Fruit fly (Drosophila melanogaster) whole organism, embryonic: ENCODE results near the gene CG7582.
A peak's percentile ranks its signal among the peaks of the same experiment; 100 is the strongest.

Experiments
- ATbp ChIP-seq: fragments of 200-800 bp; sonication (Bioruptor generic); optimal IDR thresholded peaks from 2 replicates; lab custom pipeline; 2017; ENCODE audit warnings: missing biosample characterization, mild to moderate bottlenecking, missing genetic modification characterization, missing genetic modification reagents
- CG1024 ChIP-seq: fragments of 200-800 bp; sonication (Bioruptor generic); IDR thresholded peaks from 2 replicates; pipeline ENCODE4 v1.3.6; 2022; ENCODE audit warnings: missing biosample characterization, missing genetic modification characterization
- CG10267 ChIP-seq: fragments of 200-800 bp; sonication (Bioruptor generic); optimal IDR thresholded peaks from 2 replicates; lab custom pipeline; 2018; ENCODE audit warnings: missing biosample characterization, mild to moderate bottlenecking, missing genetic modification characterization, moderate library complexity
- CG10366 ChIP-seq: fragments of 200-800 bp; sonication (Bioruptor generic); IDR thresholded peaks from 2 replicates; pipeline ENCODE4 v1.3.6; 2022; ENCODE audit warnings: missing biosample characterization, missing genetic modification characterization
- CG12391 ChIP-seq: fragments of 200-800 bp; sonication (Bioruptor generic); optimal IDR thresholded peaks from 3 replicates; lab custom pipeline; 2018; ENCODE audit warnings: missing biosample characterization, mild to moderate bottlenecking, missing genetic modification characterization, moderate library complexity
- CG13424 ChIP-seq: fragments of 200-800 bp; sonication (Bioruptor generic); optimal IDR thresholded peaks from 2 replicates; lab custom pipeline; 2019; ENCODE audit warnings: missing biosample characterization, mild to moderate bottlenecking, missing genetic modification characterization, moderate library complexity
- CG14667 ChIP-seq: fragments of 200-800 bp; sonication (Bioruptor generic); IDR thresholded peaks from 2 replicates; pipeline ENCODE4 v1.3.6; 2022; ENCODE audit warnings: missing biosample characterization, missing genetic modification characterization
- CG17186 ChIP-seq: fragments of 200-800 bp; sonication (Bioruptor generic); optimal IDR thresholded peaks from 3 replicates; lab custom pipeline; 2017; ENCODE audit warnings: missing biosample characterization, missing genetic modification reagents, missing genetic modification characterization
- CG17385 ChIP-seq: fragments of 200-800 bp; sonication (Bioruptor generic); optimal IDR thresholded peaks from 3 replicates; lab custom pipeline; 2018; ENCODE audit warnings: missing biosample characterization, mild to moderate bottlenecking, missing genetic modification characterization
- CG18262 ChIP-seq: fragments of 200-800 bp; optimal IDR thresholded peaks from 3 replicates; lab custom pipeline; 2019; ENCODE audit warnings: missing biosample characterization, mild to moderate bottlenecking, missing genetic modification characterization, moderate library complexity
- CG2712 ChIP-seq: fragments of 200-800 bp; optimal IDR thresholded peaks from 3 replicates; lab custom pipeline; 2019; ENCODE audit warnings: missing biosample characterization, mild to moderate bottlenecking, missing genetic modification characterization, moderate library complexity
- CG3281 ChIP-seq: fragments of 200-800 bp; sonication (Bioruptor generic); optimal IDR thresholded peaks from 3 replicates; lab custom pipeline; 2017; ENCODE audit warnings: missing biosample characterization, mild to moderate bottlenecking, missing genetic modification characterization
- CG7357 ChIP-seq: fragments of 200-800 bp; sonication (Bioruptor generic); IDR thresholded peaks from 3 replicates; pipeline ENCODE4 v1.3.6; 2022; ENCODE audit warnings: missing biosample characterization, missing genetic modification characterization
- CG9609 ChIP-seq: fragments of 200-800 bp; sonication (Bioruptor generic); optimal IDR thresholded peaks from 3 replicates; lab custom pipeline; 2016; ENCODE audit warnings: missing biosample characterization, missing genetic modification characterization
- CG9817 ChIP-seq: fragments of 200-800 bp; sonication (Bioruptor generic); optimal IDR thresholded peaks from 2 replicates; lab custom pipeline; 2018; ENCODE audit warnings: missing biosample characterization, mild to moderate bottlenecking, missing genetic modification characterization, moderate library complexity
- CoRest ChIP-seq: fragments of 200-800 bp; sonication (Bioruptor generic); optimal IDR thresholded peaks from 3 replicates; lab custom pipeline; 2018; ENCODE audit warnings: missing biosample characterization, mild to moderate bottlenecking, missing genetic modification characterization, moderate library complexity
- H15 ChIP-seq: fragments of 200-800 bp; sonication (Bioruptor generic); IDR thresholded peaks from 3 replicates; pipeline ENCODE4 v1.3.6; 2022; ENCODE audit warnings: missing biosample characterization, missing genetic modification characterization
- Mrtf ChIP-seq: fragments of 200-800 bp; sonication (Bioruptor generic); IDR thresholded peaks from 3 replicates; pipeline ENCODE4 v1.3.6; 2022; ENCODE audit warnings: missing biosample characterization, missing genetic modification characterization
- PHDP ChIP-seq: fragments of 200-800 bp; sonication (Bioruptor generic); optimal IDR thresholded peaks from 3 replicates; lab custom pipeline; 2018; ENCODE audit warnings: missing biosample characterization, mild to moderate bottlenecking, missing genetic modification characterization, moderate library complexity
- Pdp1 ChIP-seq, 2 experiments: fragments of 200-800 bp; sonication (Bioruptor generic); optimal IDR thresholded peaks; 3 replicates each; lab custom pipeline; 2016; ENCODE audit warnings: missing biosample characterization in 2 of 2, missing genetic modification characterization in 2 of 2, mild to moderate bottlenecking in 1 of 2, moderate library complexity in 1 of 2
- Ptx1 ChIP-seq: fragments of 200-800 bp; sonication (Bioruptor generic); IDR thresholded peaks from 2 replicates; pipeline ENCODE4 v1.3.6; 2022; ENCODE audit warnings: missing biosample characterization, missing genetic modification characterization
- Rfx ChIP-seq: fragments of 200-800 bp; sonication (Bioruptor generic); IDR thresholded peaks from 2 replicates; pipeline ENCODE4 v1.3.6; 2022; ENCODE audit warnings: missing biosample characterization, missing genetic modification characterization
- Sox102F ChIP-seq: fragments of 200-800 bp; sonication (Bioruptor generic); optimal IDR thresholded peaks from 2 replicates; lab custom pipeline; 2018; ENCODE audit warnings: missing biosample characterization, mild to moderate bottlenecking, missing genetic modification characterization, moderate library complexity
- Xrp1 ChIP-seq: fragments of 200-800 bp; sonication (Bioruptor generic); IDR thresholded peaks from 2 replicates; pipeline ENCODE4 v1.3.6; 2022; ENCODE audit warnings: missing biosample characterization, missing genetic modification characterization
- ap ChIP-seq: fragments of 200-800 bp; sonication (Bioruptor generic); IDR thresholded peaks from 2 replicates; pipeline ENCODE4 v1.3.6; 2022; ENCODE audit warnings: missing biosample characterization, missing genetic modification characterization
- ara ChIP-seq: fragments of 200-800 bp; sonication (Bioruptor generic); IDR thresholded peaks from 2 replicates; pipeline ENCODE4 v1.3.6; 2022; ENCODE audit warnings: missing biosample characterization, missing genetic modification characterization
- bsh ChIP-seq, 2 experiments: fragments of 200-800 bp; sonication (Bioruptor generic); optimal IDR thresholded peaks; 2 replicates each; lab custom pipeline; 2017 to 2018; ENCODE audit warnings: mild to moderate bottlenecking in 2 of 2, missing biosample characterization in 2 of 2, missing genetic modification characterization in 2 of 2, moderate library complexity in 1 of 2
- ci ChIP-seq: fragments of 200-800 bp; sonication (Bioruptor generic); IDR thresholded peaks from 3 replicates; pipeline ENCODE4 v1.3.6; 2022; ENCODE audit warnings: missing biosample characterization, missing genetic modification characterization
- cwo ChIP-seq: fragments of 200-800 bp; sonication (Bioruptor generic); optimal IDR thresholded peaks from 3 replicates; lab custom pipeline; 2017; ENCODE audit warnings: missing biosample characterization, missing genetic modification characterization, mild to moderate bottlenecking, moderate library complexity, missing genetic modification reagents
- dpn ChIP-seq, 2 experiments: fragments of 200-800 bp; sonication (Bioruptor generic); optimal IDR thresholded peaks; 3 replicates each; lab custom pipeline; 2016; ENCODE audit warnings: missing biosample characterization in 2 of 2, missing genetic modification characterization in 2 of 2
- dysf ChIP-seq: fragments of 200-800 bp; sonication (Bioruptor generic); IDR thresholded peaks from 3 replicates; pipeline ENCODE4 v1.3.6; 2022; ENCODE audit warnings: missing biosample characterization, missing genetic modification characterization
- gce ChIP-seq: fragments of 200-800 bp; sonication (Bioruptor generic); IDR thresholded peaks from 3 replicates; pipeline ENCODE4 v1.3.6; 2022; ENCODE audit warnings: missing biosample characterization, missing genetic modification characterization
- gcm ChIP-seq: fragments of 200-800 bp; sonication (Bioruptor generic); optimal IDR thresholded peaks from 2 replicates; lab custom pipeline; 2019; ENCODE audit warnings: missing biosample characterization, mild to moderate bottlenecking, missing genetic modification characterization, moderate library complexity
- grau ChIP-seq: fragments of 200-800 bp; optimal IDR thresholded peaks from 3 replicates; lab custom pipeline; 2019; ENCODE audit warnings: missing biosample characterization, mild to moderate bottlenecking, missing genetic modification characterization, moderate library complexity
- hkb ChIP-seq, 2 experiments: fragments of 200-800 bp in 1 of 2; fragments of >200 bp in 1 of 2; sonication (Bioruptor generic) in 1 of 2; IDR thresholded peaks in 1 of 2; optimal IDR thresholded peaks in 1 of 2; 2 replicates each; pipeline versions ENCODE4 v1.3.6 to Lab custom; 2017 to 2022; ENCODE audit warnings: missing biosample characterization in 1 of 2, missing genetic modification characterization in 1 of 2
- jing ChIP-seq: fragments of 200-800 bp; sonication (Bioruptor generic); optimal IDR thresholded peaks from 2 replicates; lab custom pipeline; 2018; ENCODE audit warnings: missing biosample characterization, mild to moderate bottlenecking, missing genetic modification characterization
- lab ChIP-seq: fragments of 200-800 bp; sonication (Bioruptor generic); optimal IDR thresholded peaks from 3 replicates; lab custom pipeline; 2017; ENCODE audit warnings: missing biosample characterization, missing genetic modification characterization, mild to moderate bottlenecking, moderate library complexity, missing genetic modification reagents
- nmo ChIP-seq: fragments of 200-800 bp; sonication (Bioruptor generic); optimal IDR thresholded peaks from 2 replicates; lab custom pipeline; 2018; ENCODE audit warnings: missing biosample characterization, mild to moderate bottlenecking, missing genetic modification characterization, moderate library complexity
- phol ChIP-seq: fragments of 200-800 bp; sonication (Bioruptor generic); optimal IDR thresholded peaks from 3 replicates; lab custom pipeline; 2018; ENCODE audit warnings: missing biosample characterization, mild to moderate bottlenecking, missing genetic modification characterization, moderate library complexity
- prd ChIP-seq, 3 experiments: fragments of >200 bp in 2 of 3; fragments of 200-800 bp in 1 of 3; sonication (Bioruptor generic) in 1 of 3; optimal IDR thresholded peaks in 2 of 3; IDR thresholded peaks in 1 of 3; 2 replicates in 2 of 3; 3 replicates in 1 of 3; pipeline versions ENCODE4 v1.3.6 to Lab custom; 2017 to 2022; ENCODE audit warnings: missing biosample characterization in 1 of 3, missing genetic modification characterization in 1 of 3
- ranshi ChIP-seq: fragments of 200-800 bp; sonication (Bioruptor generic); IDR thresholded peaks from 2 replicates; pipeline ENCODE4 v1.3.6; 2022; ENCODE audit warnings: missing biosample characterization, missing genetic modification characterization
- sisA ChIP-seq: fragments of 200-800 bp; sonication (Bioruptor generic); IDR thresholded peaks from 2 replicates; pipeline ENCODE4 v1.3.6; 2022; ENCODE audit warnings: missing biosample characterization, missing genetic modification characterization
- slbo ChIP-seq: fragments of 200-800 bp; sonication (Bioruptor generic); IDR thresholded peaks from 2 replicates; pipeline ENCODE4 v1.3.6; 2022; ENCODE audit warnings: missing biosample characterization, missing genetic modification characterization
- stc ChIP-seq: fragments of 200-800 bp; sonication (Bioruptor generic); IDR thresholded peaks from 2 replicates; pipeline ENCODE4 v1.3.6; 2022; ENCODE audit warnings: missing biosample characterization, missing genetic modification characterization
- unpg ChIP-seq: fragments of 200-800 bp; sonication (Bioruptor generic); optimal IDR thresholded peaks from 3 replicates; lab custom pipeline; 2018; ENCODE audit warnings: missing biosample characterization, mild to moderate bottlenecking, missing genetic modification characterization, moderate library complexity
- wdn ChIP-seq: fragments of 200-800 bp; sonication (Bioruptor generic); IDR thresholded peaks from 2 replicates; pipeline ENCODE4 v1.3.6; 2022; ENCODE audit warnings: missing biosample characterization, missing genetic modification characterization
- zen ChIP-seq: fragments of 200-800 bp; sonication (Bioruptor generic); optimal IDR thresholded peaks from 3 replicates; lab custom pipeline; 2018; ENCODE audit warnings: missing biosample characterization, mild to moderate bottlenecking, missing genetic modification characterization, moderate library complexity
- zfh1 ChIP-seq: fragments of 200-800 bp; sonication (Bioruptor generic); IDR thresholded peaks from 3 replicates; pipeline ENCODE4 v1.3.6; 2022; ENCODE audit warnings: missing biosample characterization, missing genetic modification characterization

The CG7582 gene

dm6 chr3R:29717519-29717918 lies 35.4 kb upstream of the CG7582 start (continued):
- TF ChIP-seq PHDP (peak; percentile 30), CG12391 (tag; lab: Kevin White, UChicago) (peak; percentile 39), CG17385 (no peak), CG10267 (no peak), ATbp (GFP tag; lab: Kevin White, UChicago) (peak; percentile 63), ranshi (GFP tag; lab: Robert Waterston, UW) (peak; percentile 26; the same call in 1 of the 2 replicates), H15 (GFP tag; lab: Robert Waterston, UW) (0 out of 3 replicates have a peak, but pooled peaks have one; percentile 16), Rfx (no peak), CG9609 (GFP tag; lab: Kevin White, UChicago) (no peak), Sox102F (GFP tag; lab: Kevin White, UChicago) (peak; percentile 73), stc (GFP tag; lab: Robert Waterston, UW) (peak; percentile 41; the same call in 1 of the 2 replicates), Ptx1 (peak; percentile 44), CG9817 (tag; lab: Kevin White, UChicago) (peak; percentile 4), slbo (GFP tag; lab: Robert Waterston, UW) (peak; percentile 65), bsh (GFP tag; optimal IDR thresholded peaks at IDR 0.05; lab: Kevin White, UChicago) (peak in 1 of 2 experiments; percentile 47), Pdp1 (GFP tag; optimal IDR thresholded peaks at IDR 0.05; lab: Kevin White, UChicago) (peak in 1 of 2 experiments; percentile 17), wdn (no peak), CG17186 (GFP tag; lab: Kevin White, UChicago) (no peak), dysf (peak; percentile 30; the same call in 1 of the 3 replicates), ci (GFP tag; lab: Robert Waterston, UW) (peak; percentile 75), phol (tag; lab: Kevin White, UChicago) (peak; percentile 50), gce (0 out of 3 replicates have a peak, but pooled peaks have one; percentile 25), zfh1 (GFP tag; lab: Robert Waterston, UW) (peak; percentile 52; the same call in 1 of the 3 replicates), dpn (GFP tag; optimal IDR thresholded peaks at IDR 0.05; lab: Kevin White, UChicago) (peak in 1 of 2 experiments; percentile 17), sisA (GFP tag; lab: Robert Waterston, UW) (peak; percentile 59), Xrp1 (peak; percentile 30; the same call in 1 of the 2 replicates), ara (peak; percentile 23; the same call in 1 of the 2 replicates), prd (optimal IDR thresholded peaks at IDR 0.05; lab: Kevin White, UChicago) (no peak), prd (GFP tag; IDR thresholded peaks at IDR 0.05; lab: Robert Waterston, UW) (peak; percentile 31; the same call in 1 of the 3 replicates), grau (tag; lab: Kevin White, UChicago) (peak; percentile 34), cwo (GFP tag; lab: Kevin White, UChicago) (peak; percentile 24), CG2712 (tag; lab: Kevin White, UChicago) (peak; percentile 38), CG7357 (GFP tag; lab: Robert Waterston, UW) (0 out of 3 replicates have a peak, but pooled peaks have one; percentile 17), jing (GFP tag; lab: Kevin White, UChicago) (peak; percentile 41), lab (GFP tag; lab: Kevin White, UChicago) (peak; percentile 7), CG14667 (GFP tag; lab: Robert Waterston, UW) (0 out of 2 replicates have a peak, but pooled peaks have one; percentile 39), hkb (optimal IDR thresholded peaks at IDR 0.05; lab: Kevin White, UChicago) (no peak), hkb (GFP tag; IDR thresholded peaks at IDR 0.05; lab: Robert Waterston, UW) (peak; percentile 35; the same call in 1 of the 2 replicates), CG13424 (tag; lab: Kevin White, UChicago) (peak; percentile 22), ap (GFP tag; lab: Robert Waterston, UW) (no peak), CG18262 (tag; lab: Kevin White, UChicago) (peak; percentile 5), gcm (no peak), Mrtf (no peak), CoRest (tag; lab: Kevin White, UChicago) (peak; percentile 6), CG10366 (peak; percentile 33; the same call in 1 of the 2 replicates), CG1024 (GFP tag; lab: Robert Waterston, UW) (peak; percentile 41; the same call in 1 of the 2 replicates), unpg (GFP tag; lab: Kevin White, UChicago) (peak; percentile 64), zen (tag; lab: Kevin White, UChicago) (no peak), CG3281 (GFP tag; lab: Kevin White, UChicago) (no peak), nmo (peak; percentile 25)
